Fruit fly (Drosophila melanogaster) whole organism, embryonic: ENCODE results near the gene Fum1.

Experiments
- Adf1 ChIP-seq: fragments of 200-800 bp; sonication (Bioruptor generic); IDR thresholded peaks from 2 replicates; pipeline ENCODE4 v1.3.6; 2022; ENCODE audit warnings: missing biosample characterization, missing genetic modification characterization
- Asciz ChIP-seq: fragments of 200-800 bp; sonication (Bioruptor generic); optimal IDR thresholded peaks from 2 replicates; lab custom pipeline; 2017; ENCODE audit warnings: missing biosample characterization, mild to moderate bottlenecking, missing genetic modification characterization, missing genetic modification reagents
- Atf6 ChIP-seq: fragments of 200-800 bp; sonication (Bioruptor generic); IDR thresholded peaks from 2 replicates; pipeline ENCODE4 v1.3.6; 2022; ENCODE audit warnings: missing biosample characterization, missing genetic modification characterization
- Awh ChIP-seq: fragments of 200-800 bp; sonication (Bioruptor generic); IDR thresholded peaks from 2 replicates; pipeline ENCODE4, ENCODE4 v1.3.6; 2022; ENCODE audit warnings: missing biosample characterization, missing genetic modification characterization
- CG10321 ChIP-seq: fragments of 200-800 bp; sonication (Bioruptor generic); IDR thresholded peaks from 2 replicates; pipeline ENCODE4 v1.3.6; 2022; ENCODE audit warnings: missing biosample characterization, missing genetic modification characterization
- CG10366 ChIP-seq: fragments of 200-800 bp; sonication (Bioruptor generic); IDR thresholded peaks from 2 replicates; pipeline ENCODE4 v1.3.6; 2022; ENCODE audit warnings: missing biosample characterization, missing genetic modification characterization
- CG12155 ChIP-seq: fragments of 200-800 bp; sonication (Bioruptor generic); optimal IDR thresholded peaks from 3 replicates; lab custom pipeline; 2016; ENCODE audit warnings: missing biosample characterization, missing genetic modification characterization
- CG12769 ChIP-seq: fragments of 200-800 bp; sonication (Bioruptor generic); optimal IDR thresholded peaks from 2 replicates; lab custom pipeline; 2019; ENCODE audit warnings: missing biosample characterization, mild to moderate bottlenecking, missing genetic modification characterization, moderate library complexity
- CG13287 ChIP-seq: fragments of 200-800 bp; sonication (Bioruptor generic); IDR thresholded peaks from 2 replicates; pipeline ENCODE4 v1.3.6; 2022; ENCODE audit warnings: missing biosample characterization, missing genetic modification characterization; ENCODE audit not compliant: partially characterized antibody
- CG14710 ChIP-seq: fragments of 200-800 bp; sonication (Bioruptor generic); optimal IDR thresholded peaks from 3 replicates; lab custom pipeline; 2019; ENCODE audit warnings: missing biosample characterization, mild to moderate bottlenecking, missing genetic modification characterization, moderate library complexity
- CG15269 ChIP-seq: fragments of 200-800 bp; sonication (Bioruptor generic); optimal IDR thresholded peaks from 2 replicates; lab custom pipeline; 2018; ENCODE audit warnings: missing biosample characterization, mild to moderate bottlenecking, missing genetic modification characterization, moderate library complexity
- CG15479 ChIP-seq: fragments of 200-800 bp; sonication (Bioruptor generic); optimal IDR thresholded peaks from 3 replicates; lab custom pipeline; 2019; ENCODE audit warnings: missing biosample characterization, mild to moderate bottlenecking, missing genetic modification characterization, moderate library complexity
- CG17385 ChIP-seq: fragments of 200-800 bp; sonication (Bioruptor generic); optimal IDR thresholded peaks from 3 replicates; lab custom pipeline; 2018; ENCODE audit warnings: missing biosample characterization, mild to moderate bottlenecking, missing genetic modification characterization
- CG18476 ChIP-seq: fragments of 200-800 bp; sonication (Bioruptor generic); optimal IDR thresholded peaks from 2 replicates; lab custom pipeline; 2016; ENCODE audit warnings: missing biosample characterization, mild to moderate bottlenecking, missing genetic modification characterization
- CG2199 ChIP-seq: fragments of 200-800 bp; sonication (Bioruptor generic); IDR thresholded peaks from 3 replicates; pipeline ENCODE4 v1.3.6; 2022; ENCODE audit warnings: missing biosample characterization, missing genetic modification characterization
- CG34376 ChIP-seq: fragments of 200-800 bp; sonication (Bioruptor generic); optimal IDR thresholded peaks from 2 replicates; lab custom pipeline; 2018; ENCODE audit warnings: missing biosample characterization, mild to moderate bottlenecking, missing genetic modification characterization
- CG3995 ChIP-seq: fragments of 200-800 bp; sonication (Bioruptor generic); optimal IDR thresholded peaks from 3 replicates; lab custom pipeline; 2016; ENCODE audit warnings: missing biosample characterization, missing genetic modification characterization
- CG8290 ChIP-seq, 3 experiments: fragments of 200-800 bp; sonication (Bioruptor generic); optimal IDR thresholded peaks; 2 replicates each; lab custom pipeline; 2016 to 2019; ENCODE audit warnings: missing biosample characterization in 3 of 3, missing genetic modification characterization in 3 of 3, mild to moderate bottlenecking in 2 of 3, moderate library complexity in 1 of 3
- CG8924 ChIP-seq: fragments of 200-800 bp; optimal IDR thresholded peaks from 3 replicates; lab custom pipeline; 2019; ENCODE audit warnings: missing biosample characterization, mild to moderate bottlenecking, missing genetic modification characterization, moderate library complexity
- CG9437 ChIP-seq: fragments of 200-800 bp; sonication (Bioruptor generic); optimal IDR thresholded peaks from 2 replicates; lab custom pipeline; 2018; ENCODE audit warnings: missing biosample characterization, mild to moderate bottlenecking, missing genetic modification characterization
- CG9609 ChIP-seq: fragments of 200-800 bp; sonication (Bioruptor generic); optimal IDR thresholded peaks from 3 replicates; lab custom pipeline; 2016; ENCODE audit warnings: missing biosample characterization, missing genetic modification characterization
- Fer1 ChIP-seq: fragments of 200-800 bp; sonication (Bioruptor generic); optimal IDR thresholded peaks from 2 replicates; lab custom pipeline; 2017; ENCODE audit warnings: missing biosample characterization, mild to moderate bottlenecking, missing genetic modification characterization
- HmgD ChIP-seq: fragments of 200-800 bp; sonication (Bioruptor generic); optimal IDR thresholded peaks from 3 replicates; lab custom pipeline; 2016; ENCODE audit warnings: missing biosample characterization, missing genetic modification characterization
- Med ChIP-seq: fragments of 200-800 bp; sonication (Bioruptor generic); peaks from one replicate; lab custom pipeline; 2016; ENCODE audit warnings: missing biosample characterization, missing genetic modification characterization, mild to moderate bottlenecking, inconsistent platforms, moderate library complexity
- Scr ChIP-seq: fragments of 200-800 bp; sonication (Bioruptor generic); IDR thresholded peaks from 2 replicates; pipeline ENCODE4 v1.3.6; 2022; ENCODE audit warnings: missing biosample characterization, missing genetic modification characterization; ENCODE audit not compliant: partially characterized antibody
- abd-A ChIP-seq: fragments of 200-800 bp; sonication (Bioruptor generic); optimal IDR thresholded peaks from 3 replicates; lab custom pipeline; 2019; ENCODE audit warnings: missing biosample characterization, mild to moderate bottlenecking, missing genetic modification characterization, moderate library complexity
- ato ChIP-seq: fragments of 200-800 bp; sonication (Bioruptor generic); IDR thresholded peaks from 2 replicates; pipeline ENCODE4 v1.3.6; 2022; ENCODE audit warnings: missing biosample characterization, missing genetic modification characterization; ENCODE audit not compliant: partially characterized antibody
- cg ChIP-seq: fragments of 200-800 bp; sonication (Bioruptor generic); optimal IDR thresholded peaks from 3 replicates; lab custom pipeline; 2019; ENCODE audit warnings: missing biosample characterization, mild to moderate bottlenecking, missing genetic modification characterization, moderate library complexity
- eve ChIP-seq, 2 experiments: fragments of >200 bp; optimal IDR thresholded peaks; 2 replicates each; lab custom pipeline; 2017; ENCODE audit warnings: missing biosample characterization in 2 of 2, missing genetic modification characterization in 2 of 2
- exex ChIP-seq: fragments of 200-800 bp; sonication (Bioruptor generic); optimal IDR thresholded peaks from 4 replicates; lab custom pipeline; 2018; ENCODE audit warnings: missing biosample characterization, mild to moderate bottlenecking, missing genetic modification characterization, moderate library complexity
- ftz-f1 ChIP-seq: fragments of 200-800 bp; sonication (Bioruptor generic); optimal IDR thresholded peaks from 2 replicates; lab custom pipeline; 2016; ENCODE audit warnings: missing biosample characterization, missing genetic modification characterization
- gce ChIP-seq: fragments of 200-800 bp; sonication (Bioruptor generic); IDR thresholded peaks from 3 replicates; pipeline ENCODE4 v1.3.6; 2022; ENCODE audit warnings: missing biosample characterization, missing genetic modification characterization
- hkb ChIP-seq, 2 experiments: fragments of 200-800 bp in 1 of 2; fragments of >200 bp in 1 of 2; sonication (Bioruptor generic) in 1 of 2; IDR thresholded peaks in 1 of 2; optimal IDR thresholded peaks in 1 of 2; 2 replicates each; pipeline versions ENCODE4 v1.3.6 to Lab custom; 2017 to 2022; ENCODE audit warnings: missing biosample characterization in 1 of 2, missing genetic modification characterization in 1 of 2
- jigr1 ChIP-seq: fragments of 200-800 bp; sonication (Bioruptor generic); IDR thresholded peaks from 3 replicates; pipeline ENCODE4 v1.3.6; 2022; ENCODE audit warnings: missing biosample characterization, missing genetic modification characterization
- kni ChIP-seq: fragments of 200-800 bp; sonication (Bioruptor generic); optimal IDR thresholded peaks from 3 replicates; lab custom pipeline; 2017; ENCODE audit warnings: mild to moderate bottlenecking, missing biosample characterization, missing genetic modification reagents, missing genetic modification characterization
- mam ChIP-seq: fragments of 200-800 bp; sonication (Bioruptor generic); optimal IDR thresholded peaks from 3 replicates; lab custom pipeline; 2016; ENCODE audit warnings: missing biosample characterization, missing genetic modification characterization
- mirr ChIP-seq: fragments of 200-800 bp; sonication (Bioruptor generic); optimal IDR thresholded peaks from 3 replicates; lab custom pipeline; 2018; ENCODE audit warnings: missing biosample characterization, mild to moderate bottlenecking, missing genetic modification characterization
- onecut ChIP-seq: fragments of 200-800 bp; sonication (Bioruptor generic); IDR thresholded peaks from 2 replicates; pipeline ENCODE4 v1.3.6; 2022; ENCODE audit warnings: missing biosample characterization, missing genetic modification characterization
- pros ChIP-seq: fragments of 200-800 bp; sonication (Bioruptor generic); optimal IDR thresholded peaks from 3 replicates; lab custom pipeline; 2019; ENCODE audit warnings: missing biosample characterization, mild to moderate bottlenecking, missing genetic modification characterization, moderate library complexity
- sd ChIP-seq: fragments of 200-800 bp; sonication (Bioruptor generic); optimal IDR thresholded peaks from 3 replicates; lab custom pipeline; 2018; ENCODE audit warnings: missing biosample characterization, mild to moderate bottlenecking, missing genetic modification characterization, moderate library complexity
- sqz ChIP-seq: fragments of 200-800 bp; sonication (Bioruptor generic); optimal IDR thresholded peaks from 3 replicates; lab custom pipeline; 2018; ENCODE audit warnings: missing biosample characterization, mild to moderate bottlenecking, missing genetic modification characterization
- tap ChIP-seq: fragments of 200-800 bp; optimal IDR thresholded peaks from 3 replicates; lab custom pipeline; 2019; ENCODE audit warnings: missing biosample characterization, mild to moderate bottlenecking, missing genetic modification characterization, moderate library complexity
- tgo ChIP-seq: fragments of 200-800 bp; sonication (Bioruptor generic); IDR thresholded peaks from 3 replicates; pipeline ENCODE4 v1.3.6; 2022; ENCODE audit warnings: missing biosample characterization, missing genetic modification characterization
- tll ChIP-seq, 2 experiments: fragments of 200-800 bp in 1 of 2; fragments of >200 bp in 1 of 2; sonication (Bioruptor generic) in 1 of 2; optimal IDR thresholded peaks; 2 replicates each; lab custom pipeline; 2017 to 2019; ENCODE audit warnings: missing biosample characterization in 2 of 2, missing genetic modification characterization in 2 of 2, mild to moderate bottlenecking in 1 of 2, moderate library complexity in 1 of 2
- tna ChIP-seq: fragments of 200-800 bp; sonication (Bioruptor generic); IDR thresholded peaks from 2 replicates; pipeline ENCODE4 v1.3.6; 2022; ENCODE audit warnings: missing biosample characterization, missing genetic modification characterization; ENCODE audit not compliant: partially characterized antibody
- vvl ChIP-seq: fragments of 200-800 bp; sonication (Bioruptor generic); IDR thresholded peaks from 2 replicates; pipeline ENCODE4 v1.3.6; 2022; ENCODE audit warnings: missing biosample characterization, missing genetic modification characterization
- yki ChIP-seq: fragments of >200 bp; optimal IDR thresholded peaks from 3 replicates; lab custom pipeline; 2018
- zen ChIP-seq: fragments of 200-800 bp; sonication (Bioruptor generic); optimal IDR thresholded peaks from 3 replicates; lab custom pipeline; 2018; ENCODE audit warnings: missing biosample characterization, mild to moderate bottlenecking, missing genetic modification characterization, moderate library complexity

Gene Fum1

DNA sequence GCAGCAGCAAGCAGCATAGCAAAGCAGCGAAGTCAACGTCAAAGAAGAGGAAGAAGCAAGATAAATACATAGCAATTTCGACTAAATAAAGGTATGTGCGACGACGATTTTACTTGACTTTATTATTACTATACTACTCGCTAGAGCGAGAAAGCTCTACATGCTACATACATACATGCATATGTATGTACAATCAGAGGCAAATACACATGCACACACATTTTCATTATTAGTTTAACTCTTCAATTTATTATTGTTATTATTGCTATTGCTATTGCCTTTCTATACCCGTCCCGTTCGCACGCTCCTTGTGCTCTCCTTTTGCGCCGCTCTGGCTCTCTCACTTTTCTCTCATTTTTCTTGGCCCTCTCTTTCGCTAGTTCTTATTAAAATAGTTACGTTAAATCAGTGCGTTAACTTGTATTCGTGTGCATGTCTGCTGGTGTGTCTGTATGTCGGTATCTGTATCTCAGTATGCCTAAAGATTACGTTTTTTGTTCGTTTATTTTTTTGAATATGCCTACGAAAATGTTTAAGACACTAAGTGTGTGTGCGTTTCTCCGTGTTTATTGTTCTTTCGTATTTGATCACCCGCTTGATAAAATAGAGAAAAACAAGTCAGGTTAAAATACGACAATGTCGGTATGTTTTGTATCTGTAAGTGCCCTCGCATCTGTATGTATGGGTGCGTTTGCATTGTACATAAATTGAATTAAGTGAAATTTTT lies 22.2 kb downstream of the Fum1 start (continued):
- TF ChIP-seq CG34376 (GFP tag; lab: Kevin White, UChicago) (peak; percentile 62), CG17385 (GFP tag; lab: Kevin White, UChicago) (peak; percentile 86), vvl (GFP tag; lab: Robert Waterston, UW) (0 out of 2 replicates have a peak, but pooled peaks have one; percentile 13), yki (lab: Kevin White, UChicago) (peak; percentile 37), mirr (GFP tag; lab: Kevin White, UChicago) (peak; percentile 89), CG13287 (peak; percentile 5; the same call in 1 of the 2 replicates), CG10321 (GFP tag; lab: Robert Waterston, UW) (peak; percentile 52; the same call in 1 of the 2 replicates), CG2199 (peak; percentile 45; the same call in 1 of the 3 replicates), CG8924 (tag; lab: Kevin White, UChicago) (peak; percentile 71), CG12769 (tag; lab: Kevin White, UChicago) (peak; percentile 20), sqz (GFP tag; lab: Kevin White, UChicago) (peak; percentile 4), CG9437 (peak; percentile 32), tna (GFP tag; lab: Robert Waterston, UW) (no peak), Scr (GFP tag; lab: Robert Waterston, UW) (no peak), kni (GFP tag; lab: Kevin White, UChicago) (no peak), tgo (GFP tag; lab: Robert Waterston, UW) (no peak), Adf1 (GFP tag; lab: Robert Waterston, UW) (peak; percentile 90), pros (peak; percentile 53), CG15479 (GFP tag; lab: Kevin White, UChicago) (no peak), Asciz (GFP tag; lab: Kevin White, UChicago) (peak; percentile 38), CG12155 (peak; percentile 3), CG10366 (no peak), hkb (optimal IDR thresholded peaks at IDR 0.05; lab: Kevin White, UChicago) (no peak), hkb (GFP tag; IDR thresholded peaks at IDR 0.05; lab: Robert Waterston, UW) (no peak), Med (peak; percentile 64), tap (tag; lab: Kevin White, UChicago) (peak; percentile 6), tll (GFP tag; optimal IDR thresholded peaks at IDR 0.05; lab: Kevin White, UChicago) (peak in 1 of 2 experiments; percentile 24), Fer1 (GFP tag; lab: Kevin White, UChicago) (peak; percentile 6), cg (GFP tag; lab: Kevin White, UChicago) (peak; percentile 75), sd (peak; percentile 48), gce (GFP tag; lab: Robert Waterston, UW) (no peak), ato (GFP tag; lab: Robert Waterston, UW) (no peak), exex (tag; lab: Kevin White, UChicago) (peak; percentile 81), HmgD (no peak), CG8290 (GFP tag; optimal IDR thresholded peaks at IDR 0.05; lab: Kevin White, UChicago) (no peak), CG8290 (tag; optimal IDR thresholded peaks at IDR 0.05; lab: Kevin White, UChicago) (peak in 1 of 2 experiments; percentile 6), eve (GFP tag; optimal IDR thresholded peaks at IDR 0.05; lab: Kevin White, UChicago) (peak in 1 of 2 experiments; percentile 24), abd-A (tag; lab: Kevin White, UChicago) (peak; percentile 59)

dm6 chrX:6700990-6701530 lies 22.8 kb downstream of the Fum1 start:
- TF ChIP-seq CG15269 (no peak), mam (no peak), Atf6 (GFP tag; lab: Robert Waterston, UW) (no peak), CG3995 (GFP tag; lab: Kevin White, UChicago) (no peak), tgo (GFP tag; lab: Robert Waterston, UW) (no peak), exex (tag; lab: Kevin White, UChicago) (no peak), zen (tag; lab: Kevin White, UChicago) (peak; percentile 4), onecut (GFP tag; lab: Robert Waterston, UW) (no peak), CG9609 (no peak), CG14710 (tag; lab: Kevin White, UChicago) (no peak), ftz-f1 (GFP tag; lab: Kevin White, UChicago) (no peak), jigr1 (GFP tag; lab: Robert Waterston, UW) (no peak), CG18476 (GFP tag; lab: Kevin White, UChicago) (no peak), Awh (GFP tag; lab: Robert Waterston, UW) (no peak)
